Fruit fly (Drosophila melanogaster) whole organism, prepupa: ENCODE measurements around the gene olf413.

Experiments used
- CG10669 ChIP-seq: fragments of 200-800 bp; sonication (Bioruptor generic); optimal IDR thresholded peaks from 3 replicates; lab custom pipeline; 2018; ENCODE audit warnings: missing biosample characterization, mild to moderate bottlenecking, missing genetic modification characterization, moderate library complexity
- Ets21C ChIP-seq: fragments of 200-800 bp; sonication (Bioruptor generic); optimal IDR thresholded peaks from 3 replicates; lab custom pipeline; 2016; ENCODE audit warnings: missing biosample characterization, missing genetic modification characterization
- fkh ChIP-seq: fragments of 200-800 bp; sonication (Bioruptor generic); optimal IDR thresholded peaks from 3 replicates; lab custom pipeline; 2017; ENCODE audit warnings: missing biosample characterization, mild to moderate bottlenecking, missing genetic modification characterization, moderate library complexity
- net ChIP-seq: fragments of 200-800 bp; sonication (Bioruptor generic); optimal IDR thresholded peaks from 3 replicates; lab custom pipeline; 2016; ENCODE audit warnings: missing biosample characterization, missing genetic modification characterization
- salr ChIP-seq, 2 experiments: fragments of 200-800 bp; sonication (Bioruptor generic); optimal IDR thresholded peaks; 3 replicates each; lab custom pipeline; 2016 to 2018; ENCODE audit warnings: missing biosample characterization in 2 of 2, missing genetic modification characterization in 2 of 2, mild to moderate bottlenecking in 1 of 2

dm6 chr3L:22106704-22107103 lies 29.2 kb upstream of the olf413 start:
- TF ChIP-seq net (GFP tag; lab: Kevin White, UChicago) (no peak), Ets21C (GFP tag; lab: Kevin White, UChicago) (no peak), CG10669 (peak; percentile 24), salr (GFP tag; optimal IDR thresholded peaks at IDR 0.05; lab: Kevin White, UChicago) (no peak), fkh (GFP tag; lab: Kevin White, UChicago) (no peak)
